Fruit fly (Drosophila melanogaster) whole organism, adult: ENCODE measurements around the gene Arp8.
A peak's percentile ranks its signal among the peaks of the same experiment; 100 is the strongest.

Experiments used
- CG12768 ChIP-seq: fragments of 200-800 bp; sonication (Bioruptor generic); optimal IDR thresholded peaks from 2 replicates; lab custom pipeline; 2017; ENCODE audit warnings: missing biosample characterization, missing genetic modification characterization, mild to moderate bottlenecking, moderate library complexity, missing genetic modification reagents
- CG14711 ChIP-seq: fragments of 200-800 bp; sonication (Bioruptor generic); optimal IDR thresholded peaks from 2 replicates; lab custom pipeline; 2018; ENCODE audit warnings: missing biosample characterization, mild to moderate bottlenecking, missing genetic modification characterization, moderate library complexity
- CG1620 ChIP-seq: fragments of 200-800 bp; sonication (Bioruptor generic); optimal IDR thresholded peaks from 2 replicates; lab custom pipeline; 2016; ENCODE audit warnings: missing biosample characterization, missing genetic modification characterization
- CG7045 ChIP-seq: fragments of 200-800 bp; sonication (Bioruptor generic); optimal IDR thresholded peaks from 2 replicates; lab custom pipeline; 2017; ENCODE audit warnings: missing biosample characterization, mild to moderate bottlenecking, missing genetic modification characterization
- CG7101 ChIP-seq: fragments of 200-800 bp; sonication (Bioruptor generic); optimal IDR thresholded peaks from 2 replicates; lab custom pipeline; 2018; ENCODE audit warnings: missing biosample characterization, mild to moderate bottlenecking, missing genetic modification characterization, moderate library complexity
- Clk ChIP-seq: fragments of 200-800 bp; sonication (Bioruptor generic); optimal IDR thresholded peaks from 2 replicates; lab custom pipeline; 2017; ENCODE audit warnings: missing biosample characterization, missing genetic modification characterization
- Crg-1 ChIP-seq: fragments of 200-800 bp; sonication (Bioruptor generic); optimal IDR thresholded peaks from 2 replicates; lab custom pipeline; 2016; ENCODE audit warnings: missing biosample characterization, missing genetic modification characterization
- Hr96 ChIP-seq: fragments of 200-800 bp; sonication (Bioruptor generic); optimal IDR thresholded peaks from 2 replicates; lab custom pipeline; 2016; ENCODE audit warnings: missing biosample characterization, missing genetic modification characterization
- Mnt ChIP-seq: fragments of 200-800 bp; sonication (Bioruptor generic); optimal IDR thresholded peaks from 2 replicates; lab custom pipeline; 2016; ENCODE audit warnings: missing biosample characterization, mild to moderate bottlenecking, missing genetic modification characterization
- bab1 ChIP-seq: fragments of 200-800 bp; sonication (Bioruptor generic); optimal IDR thresholded peaks from 3 replicates; lab custom pipeline; 2019; ENCODE audit warnings: missing biosample characterization, mild to moderate bottlenecking, missing genetic modification characterization, moderate library complexity
- kay ChIP-seq: fragments of 200-800 bp; sonication (Bioruptor generic); peaks from one replicate; lab custom pipeline; 2016; ENCODE audit warnings: missing biosample characterization, missing genetic modification characterization, borderline replicate concordance
- ovo ChIP-seq: fragments of 200-800 bp; sonication (Bioruptor generic); optimal IDR thresholded peaks from 2 replicates; lab custom pipeline; 2016; ENCODE audit warnings: missing biosample characterization, missing genetic modification characterization
- pad ChIP-seq: fragments of 200-800 bp; sonication (Bioruptor generic); optimal IDR thresholded peaks from 3 replicates; lab custom pipeline; 2017; ENCODE audit warnings: missing biosample characterization, missing genetic modification characterization, mild to moderate bottlenecking, moderate library complexity, missing genetic modification reagents
- tj ChIP-seq: fragments of 200-800 bp; sonication (Bioruptor generic); optimal IDR thresholded peaks from 3 replicates; lab custom pipeline; 2017; ENCODE audit warnings: missing biosample characterization, mild to moderate bottlenecking, missing genetic modification characterization, moderate library complexity

- TF ChIP-seq CG1620 (GFP tag; lab: Kevin White, UChicago): peak; percentile 85
- peak; percentile 96 for TF ChIP-seq CG7101 (tag; lab: Kevin White, UChicago)
- no peak for TF ChIP-seq kay (GFP tag; lab: Kevin White, UChicago)
- TF ChIP-seq pad (GFP tag; lab: Kevin White, UChicago): peak; percentile 85
- peak; percentile 85 for TF ChIP-seq CG12768 (GFP tag; lab: Kevin White, UChicago)
- TF ChIP-seq Crg-1 (GFP tag; lab: Kevin White, UChicago): peak; percentile 85
- no peak for TF ChIP-seq Hr96 (GFP tag; lab: Kevin White, UChicago)
- TF ChIP-seq bab1 (GFP tag; lab: Kevin White, UChicago): peak; percentile 96
- TF ChIP-seq tj (GFP tag; lab: Kevin White, UChicago): peak; percentile 74
- peak; percentile 79 for TF ChIP-seq Mnt (GFP tag; lab: Kevin White, UChicago)
- peak; percentile 73 for TF ChIP-seq ovo (GFP tag; lab: Kevin White, UChicago)
- TF ChIP-seq Clk (GFP tag; lab: Kevin White, UChicago): peak; percentile 69
- TF ChIP-seq CG14711: peak; percentile 96
- TF ChIP-seq CG7045 (GFP tag; lab: Kevin White, UChicago): peak; percentile 85
Measured at dm6 chrX:17844623-17845022, 16.0 kb downstream of the Arp8 start, which contains the start of the genes CG8142 and Ucp4A.
